Worm (Caenorhabditis elegans) whole organism, L4 larva: Measurements from ENCODE around the gene ppat-1.

Experiments used
- Y48G9A.11 ChIP-seq: fragments of 200-800 bp; sonication (Bioruptor generic); IDR thresholded peaks from 2 replicates; pipeline ENCODE4 v1.3.6; 2022; ENCODE audit warnings: missing genetic modification reagents, missing genetic modification characterization, missing compliant biosample characterization
- ZK546.5 ChIP-seq, 2 experiments: sonication (generic microtip); optimal IDR thresholded peaks; 2 replicates each; lab custom pipeline; 2017; ENCODE audit warnings: missing biosample characterization in 2 of 2, missing genetic modification characterization in 2 of 2
- ceh-82 ChIP-seq: sonication (generic microtip); optimal IDR thresholded peaks from 2 replicates; lab custom pipeline; 2017; ENCODE audit warnings: missing biosample characterization, missing genetic modification characterization
- lin-13 ChIP-seq: fragments of 150-350 bp; optimal IDR thresholded peaks from 2 replicates; lab custom pipeline; 2014; ENCODE audit warnings: missing biosample characterization, missing genetic modification reagents, missing genetic modification characterization
- lin-15B ChIP-seq: fragments of 150-350 bp; sonication (generic microtip); optimal IDR thresholded peaks from 3 replicates; lab custom pipeline; 2014; ENCODE audit warnings: missing biosample characterization, missing genetic modification characterization
- nhr-11 ChIP-seq: fragments of 150-350 bp; optimal IDR thresholded peaks from 2 replicates; lab custom pipeline; 2014; ENCODE audit warnings: missing biosample characterization, missing genetic modification characterization
- nhr-25 ChIP-seq: sonication (generic microtip); optimal IDR thresholded peaks from 2 replicates; lab custom pipeline; 2017; ENCODE audit warnings: missing genetic modification characterization, mild to moderate bottlenecking, missing compliant biosample characterization, antibody characterized with exemption, moderate library complexity, borderline replicate concordance; ENCODE audit not compliant: insufficient read depth
- nhr-42 ChIP-seq: fragments of 200-800 bp; sonication (Bioruptor generic); IDR thresholded peaks from 2 replicates; pipeline ENCODE4 v1.3.6; 2022; ENCODE audit warnings: missing genetic modification characterization, missing compliant biosample characterization
- nhr-77 ChIP-seq: fragments of 150-350 bp; optimal IDR thresholded peaks from 2 replicates; lab custom pipeline; 2014; ENCODE audit warnings: missing biosample characterization, missing genetic modification characterization
- unc-39 ChIP-seq: sonication (generic microtip); optimal IDR thresholded peaks from 2 replicates; lab custom pipeline; 2017; ENCODE audit warnings: missing biosample characterization, missing genetic modification characterization

DNA sequence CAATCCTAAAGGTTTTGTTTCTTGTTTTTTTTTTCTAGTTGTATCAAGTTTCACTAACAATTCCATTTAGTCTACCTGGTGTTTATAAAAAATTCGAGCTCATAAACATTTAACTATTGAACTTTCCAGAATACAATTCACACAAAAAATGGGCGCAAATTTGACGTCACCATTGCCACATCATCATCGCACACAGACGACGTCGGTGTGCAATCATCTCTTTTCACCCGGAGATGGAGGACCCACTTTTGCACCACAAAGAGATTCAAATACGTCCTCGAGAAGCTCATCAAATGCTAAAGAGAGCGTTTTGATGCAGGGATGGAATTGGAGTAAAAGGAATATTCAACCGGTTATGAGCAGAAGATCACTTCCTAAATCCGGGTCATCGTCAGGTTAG is 29.7 kb upstream of the ppat-1 start:
- TF ChIP-seq Y48G9A.11 (GFP tag; lab: Robert Waterston, UW) (no peak), nhr-25 (no peak), nhr-77 (tag; lab: Kevin White, UChicago) (no peak), lin-13 (no peak), nhr-42 (no peak), unc-39 (no peak), ceh-82 (tag; lab: Kevin White, UChicago) (no peak), lin-15B (tag; lab: Kevin White, UChicago) (no peak), ZK546.5 (tag; optimal IDR thresholded peaks at IDR 0.05; lab: Kevin White, UChicago) (no peak), nhr-11 (tag; lab: Kevin White, UChicago) (no peak)
